Worm (Caenorhabditis elegans) whole organism, early embryonic: ENCODE data around the gene Y77E11A.8.

Experiments used
- F13C5.2 ChIP-seq: sonication (generic microtip); optimal IDR thresholded peaks from 2 replicates; lab custom pipeline; 2017; ENCODE audit warnings: mild to moderate bottlenecking, missing genetic modification characterization, inconsistent platforms, missing compliant biosample characterization
- aly-1 ChIP-seq: sonication (generic microtip); optimal IDR thresholded peaks from 2 replicates; lab custom pipeline; 2016; ENCODE audit warnings: missing genetic modification characterization, missing compliant biosample characterization
- ama-1 ChIP-seq: fragments of 150-350 bp; optimal IDR thresholded peaks from 2 replicates; lab custom pipeline; 2014
- ceh-13 ChIP-seq: fragments of 200-800 bp; sonication (Bioruptor generic); optimal IDR thresholded peaks from 2 replicates; lab custom pipeline; 2018; ENCODE audit warnings: mild to moderate bottlenecking, missing genetic modification characterization, missing compliant biosample characterization
- ets-7 ChIP-seq: sonication (generic microtip); optimal IDR thresholded peaks from 2 replicates; lab custom pipeline; 2016; ENCODE audit warnings: missing genotype, missing genetic modification characterization, missing compliant biosample characterization
- flt-1 ChIP-seq: fragments of 200-800 bp; sonication (Bioruptor generic); IDR thresholded peaks from 2 replicates; pipeline ENCODE4 v1.3.6; 2022; ENCODE audit warnings: missing genetic modification characterization, missing compliant biosample characterization
- hmbx-1 ChIP-seq: sonication (generic microtip); optimal IDR thresholded peaks from 2 replicates; lab custom pipeline; 2016; ENCODE audit warnings: mild to moderate bottlenecking, missing genetic modification characterization, missing compliant biosample characterization
- hmg-4 ChIP-seq: fragments of 200-800 bp; sonication (Bioruptor generic); optimal IDR thresholded peaks from 2 replicates; lab custom pipeline; 2018; ENCODE audit warnings: mild to moderate bottlenecking, missing genetic modification characterization, missing compliant biosample characterization
- hnd-1 ChIP-seq: sonication (generic microtip); optimal IDR thresholded peaks from 2 replicates; lab custom pipeline; 2016; ENCODE audit warnings: missing genetic modification characterization, missing compliant biosample characterization
- pes-1 ChIP-seq: fragments of 200-800 bp; sonication (Bioruptor generic); IDR thresholded peaks from 2 replicates; pipeline ENCODE4 v1.3.6; 2022; ENCODE audit warnings: missing genetic modification reagents, missing genetic modification characterization, missing compliant biosample characterization
- scrt-1 ChIP-seq: fragments of 200-800 bp; sonication (Bioruptor generic); IDR thresholded peaks from 2 replicates; pipeline ENCODE4 v1.3.6; 2022; ENCODE audit warnings: missing genetic modification characterization, missing compliant biosample characterization

ce11 chrIV:1390102-1390501 is 34.8 kb downstream of the Y77E11A.8 start:
- TF ChIP-seq scrt-1 (GFP tag; lab: Robert Waterston, UW) (no peak), ama-1 (no peak), hmg-4 (no peak), F13C5.2 (tag; lab: Kevin White, UChicago) (no peak), hmbx-1 (tag; lab: Kevin White, UChicago) (no peak), flt-1 (GFP tag; lab: Robert Waterston, UW) (no peak), ceh-13 (no peak), aly-1 (tag; lab: Kevin White, UChicago) (no peak), hnd-1 (tag; lab: Kevin White, UChicago) (no peak), pes-1 (GFP tag; lab: Robert Waterston, UW) (no peak), ets-7 (tag; lab: Kevin White, UChicago) (no peak)
